Worm (Caenorhabditis elegans) whole organism, L4 larva: ENCODE measurements around the gene F20B6.10.

Experiments used
- F37D6.2 ChIP-seq: sonication (generic microtip); optimal IDR thresholded peaks from 2 replicates; lab custom pipeline; 2016; ENCODE audit warnings: mild to moderate bottlenecking, missing genetic modification characterization, missing compliant biosample characterization
- F49E8.2 ChIP-seq: sonication (generic microtip); optimal IDR thresholded peaks from 2 replicates; lab custom pipeline; 2016; ENCODE audit warnings: missing compliant biosample characterization, mild to moderate bottlenecking, missing genetic modification characterization, borderline replicate concordance
- R02D3.7 ChIP-seq: fragments of 150-350 bp; sonication (generic microtip); optimal IDR thresholded peaks from 3 replicates; lab custom pipeline; 2014; ENCODE audit warnings: missing biosample characterization, missing genetic modification characterization
- T26A8.4 ChIP-seq: fragments of 200-800 bp; sonication (Bioruptor generic); IDR thresholded peaks from 2 replicates; pipeline ENCODE4 v1.3.6; 2022; ENCODE audit warnings: missing genetic modification characterization, missing compliant biosample characterization
- Y105C5A.15 ChIP-seq: fragments of 200-800 bp; sonication (Bioruptor generic); IDR thresholded peaks from 2 replicates; pipeline ENCODE4 v1.3.6; 2022; ENCODE audit warnings: missing genetic modification characterization, missing compliant biosample characterization
- Y48G9A.11 ChIP-seq: fragments of 200-800 bp; sonication (Bioruptor generic); IDR thresholded peaks from 2 replicates; pipeline ENCODE4 v1.3.6; 2022; ENCODE audit warnings: missing genetic modification reagents, missing genetic modification characterization, missing compliant biosample characterization
- Y5F2A.4 ChIP-seq: fragments of 200-800 bp; sonication (Bioruptor generic); optimal IDR thresholded peaks from 2 replicates; lab custom pipeline; 2018; ENCODE audit warnings: mild to moderate bottlenecking, missing genetic modification characterization, missing compliant biosample characterization
- ZK337.2 ChIP-seq: fragments of 200-800 bp; sonication (Bioruptor generic); IDR thresholded peaks from 2 replicates; pipeline ENCODE4 v1.3.6; 2022; ENCODE audit warnings: missing genetic modification reagents, missing genetic modification characterization, missing compliant biosample characterization
- aha-1 ChIP-seq: fragments of 150-350 bp; peaks from one replicate; lab custom pipeline; 2014; ENCODE audit warnings: missing biosample characterization, missing genetic modification characterization
- aly-2 ChIP-seq: sonication (generic microtip); optimal IDR thresholded peaks from 2 replicates; lab custom pipeline; 2018; ENCODE audit warnings: missing biosample characterization, missing genetic modification characterization
- ama-1 ChIP-seq: fragments of 150-350 bp; optimal IDR thresholded peaks from 2 replicates; lab custom pipeline; 2014; ENCODE audit warnings: inconsistent platforms, mixed read lengths
- attf-4 ChIP-seq: sonication (generic microtip); optimal IDR thresholded peaks from 3 replicates; lab custom pipeline; 2017; ENCODE audit warnings: missing biosample characterization, missing genetic modification characterization
- ceh-28 ChIP-seq: fragments of 150-350 bp; optimal IDR thresholded peaks from 2 replicates; lab custom pipeline; 2014; ENCODE audit warnings: missing biosample characterization, missing genetic modification reagents, missing genetic modification characterization
- ceh-44 ChIP-seq: fragments of 200-800 bp; sonication (Bioruptor generic); IDR thresholded peaks from 2 replicates; pipeline ENCODE4 v1.3.6; 2022; ENCODE audit warnings: missing genetic modification reagents, missing genetic modification characterization, missing compliant biosample characterization
- daf-16 ChIP-seq, 3 experiments: sonication (generic microtip); optimal IDR thresholded peaks; 2 replicates each; lab custom pipeline; 2016 to 2017; ENCODE audit warnings: missing genetic modification characterization in 3 of 3, missing genetic modification reagents in 3 of 3, mild to moderate bottlenecking in 2 of 3, missing compliant biosample characterization in 2 of 3, missing biosample characterization in 1 of 3, moderate library complexity in 1 of 3
- dmd-6 ChIP-seq: fragments of 200-800 bp; sonication (Bioruptor generic); IDR thresholded peaks from 2 replicates; pipeline ENCODE4 v1.3.6; 2022; ENCODE audit warnings: missing genetic modification reagents, missing genetic modification characterization, missing compliant biosample characterization
- dmd-8 ChIP-seq: fragments of 200-800 bp; sonication (Bioruptor generic); IDR thresholded peaks from 2 replicates; pipeline ENCODE4 v1.3.6; 2022; ENCODE audit warnings: missing genetic modification characterization, missing compliant biosample characterization
- dpl-1 ChIP-seq: fragments of 150-350 bp; optimal IDR thresholded peaks from 2 replicates; lab custom pipeline; 2014; ENCODE audit warnings: missing biosample characterization, missing genetic modification reagents, missing genetic modification characterization
- fkh-10 ChIP-seq: fragments of 150-350 bp; optimal IDR thresholded peaks from 2 replicates; lab custom pipeline; 2014; ENCODE audit warnings: missing biosample characterization, missing genetic modification reagents, missing genetic modification characterization
- hif-1 ChIP-seq, 2 experiments: sonication (generic microtip); optimal IDR thresholded peaks; 2 replicates each; lab custom pipeline; 2016 to 2017; ENCODE audit warnings: missing compliant biosample characterization in 2 of 2, missing genetic modification characterization in 2 of 2, missing genetic modification reagents in 2 of 2, missing genotype in 2 of 2, mild to moderate bottlenecking in 1 of 2
- hlh-11 ChIP-seq: fragments of 200-800 bp; sonication (Bioruptor generic); optimal IDR thresholded peaks from 2 replicates; lab custom pipeline; 2018; ENCODE audit warnings: mild to moderate bottlenecking, missing genetic modification characterization, missing compliant biosample characterization
- hmg-1.1 ChIP-seq: fragments of 200-800 bp; sonication (Bioruptor generic); IDR thresholded peaks from 2 replicates; pipeline ENCODE4 v1.3.6; 2022; ENCODE audit warnings: missing genetic modification reagents, missing genetic modification characterization, missing compliant biosample characterization
- lin-13 ChIP-seq: fragments of 150-350 bp; optimal IDR thresholded peaks from 2 replicates; lab custom pipeline; 2014; ENCODE audit warnings: missing biosample characterization, missing genetic modification reagents, missing genetic modification characterization
- lin-39 ChIP-seq: fragments of 150-350 bp; optimal IDR thresholded peaks from 2 replicates; lab custom pipeline; 2014; ENCODE audit warnings: missing biosample characterization, missing genetic modification reagents, missing genetic modification characterization
- madf-9 ChIP-seq: fragments of 200-800 bp; sonication (Bioruptor generic); conservative IDR thresholded peaks from 2 replicates; pipeline ENCODE4 v1.3.6; 2022; ENCODE audit warnings: missing genetic modification reagents, missing genetic modification characterization, missing compliant biosample characterization
- mdl-1 ChIP-seq, 2 experiments: fragments of 150-350 bp in 1 of 2; sonication (generic microtip) in 1 of 2; optimal IDR thresholded peaks; 2 replicates each; lab custom pipeline; 2014 to 2017; ENCODE audit warnings: missing biosample characterization in 2 of 2, missing genetic modification characterization in 2 of 2
- mep-1 ChIP-seq: fragments of 150-350 bp; sonication (generic microtip); optimal IDR thresholded peaks from 3 replicates; lab custom pipeline; 2014; ENCODE audit warnings: missing biosample characterization, missing genetic modification characterization
- mes-2 ChIP-seq: sonication (generic microtip); optimal IDR thresholded peaks from 2 replicates; lab custom pipeline; 2016; ENCODE audit warnings: missing genotype, mild to moderate bottlenecking, missing genetic modification characterization, missing compliant biosample characterization; ENCODE audit not compliant: poor library complexity, severe bottlenecking
- mxl-3 ChIP-seq: fragments of 200-800 bp; sonication (Bioruptor generic); optimal IDR thresholded peaks from 2 replicates; lab custom pipeline; 2018; ENCODE audit warnings: mild to moderate bottlenecking, missing genetic modification characterization, missing compliant biosample characterization
- nhr-237 ChIP-seq: sonication (generic microtip); optimal IDR thresholded peaks from 2 replicates; lab custom pipeline; 2017; ENCODE audit warnings: missing biosample characterization, missing genetic modification characterization
- nhr-25 ChIP-seq: sonication (generic microtip); optimal IDR thresholded peaks from 2 replicates; lab custom pipeline; 2017; ENCODE audit warnings: missing genetic modification characterization, mild to moderate bottlenecking, missing compliant biosample characterization, antibody characterized with exemption, moderate library complexity, borderline replicate concordance; ENCODE audit not compliant: insufficient read depth
- nhr-28 ChIP-seq: fragments of 150-350 bp; optimal IDR thresholded peaks from 2 replicates; lab custom pipeline; 2014; ENCODE audit warnings: missing biosample characterization, missing genetic modification characterization
- nhr-41 ChIP-seq: fragments of 200-800 bp; sonication (Bioruptor generic); IDR thresholded peaks from 2 replicates; pipeline ENCODE4 v1.3.6; 2022; ENCODE audit warnings: missing genetic modification reagents, missing genetic modification characterization, missing compliant biosample characterization
- nhr-48 ChIP-seq: sonication (generic microtip); optimal IDR thresholded peaks from 2 replicates; lab custom pipeline; 2016; ENCODE audit warnings: mild to moderate bottlenecking, missing genetic modification characterization, missing compliant biosample characterization
- pha-4 ChIP-seq, 2 experiments: fragments of 150-350 bp in 1 of 2; fragments of 200-800 bp in 1 of 2; sonication (Bioruptor generic) in 1 of 2; IDR thresholded peaks in 1 of 2; optimal IDR thresholded peaks in 1 of 2; 2 replicates each; pipeline versions ENCODE4 v1.3.6 to Lab custom; 2014 to 2022; ENCODE audit warnings: missing genetic modification characterization in 2 of 2, missing genetic modification reagents in 2 of 2, missing biosample characterization in 1 of 2, missing compliant biosample characterization in 1 of 2
- php-3 ChIP-seq: fragments of 200-800 bp; sonication (Bioruptor generic); IDR thresholded peaks from 2 replicates; pipeline ENCODE4 v1.3.6; 2022; ENCODE audit warnings: missing genetic modification reagents, missing genetic modification characterization, missing compliant biosample characterization
- rbr-2 ChIP-seq: sonication (generic microtip); optimal IDR thresholded peaks from 2 replicates; lab custom pipeline; 2016; ENCODE audit warnings: missing genotype, missing genetic modification characterization, missing compliant biosample characterization
- saeg-2 ChIP-seq: fragments of 200-800 bp; sonication (Bioruptor generic); IDR thresholded peaks from 2 replicates; pipeline ENCODE4 v1.3.6; 2022; ENCODE audit warnings: missing genetic modification reagents, missing genetic modification characterization, missing compliant biosample characterization
- set-16 ChIP-seq: fragments of 200-800 bp; sonication (Bioruptor generic); IDR thresholded peaks from 2 replicates; pipeline ENCODE4 v1.3.6; 2022; ENCODE audit warnings: missing genetic modification reagents, missing genetic modification characterization, missing compliant biosample characterization
- skn-1 ChIP-seq: fragments of 150-350 bp; optimal IDR thresholded peaks from 2 replicates; lab custom pipeline; 2014; ENCODE audit warnings: missing biosample characterization, missing genetic modification characterization
- snpc-1.2 ChIP-seq: fragments of 200-800 bp; sonication (Bioruptor generic); IDR thresholded peaks from 2 replicates; pipeline ENCODE4 v1.3.6; 2022; ENCODE audit warnings: missing genetic modification reagents, missing genetic modification characterization, missing compliant biosample characterization
- tra-1 ChIP-seq: fragments of 200-800 bp; sonication (Bioruptor generic); IDR thresholded peaks from 2 replicates; pipeline ENCODE4 v1.3.6; 2022; ENCODE audit warnings: missing genetic modification reagents, missing genetic modification characterization, missing compliant biosample characterization
- unc-130 ChIP-seq: sonication (generic microtip); optimal IDR thresholded peaks from 2 replicates; lab custom pipeline; 2016; ENCODE audit warnings: missing genetic modification reagents, missing genetic modification characterization, missing compliant biosample characterization
- unc-62 ChIP-seq, 3 experiments: fragments of 150-350 bp in 1 of 3; sonication (generic microtip); optimal IDR thresholded peaks in 2 of 3; peaks in 1 of 3; 1 replicate in 1 of 3; 2 replicates in 2 of 3; lab custom pipeline; 2014 to 2017; ENCODE audit warnings: missing biosample characterization in 3 of 3, missing genetic modification characterization in 3 of 3, missing genetic modification reagents in 3 of 3, missing genotype in 1 of 3
- zag-1 ChIP-seq: fragments of 150-350 bp; optimal IDR thresholded peaks from 2 replicates; lab custom pipeline; 2014; ENCODE audit warnings: missing biosample characterization, missing genetic modification characterization
- zfp-2 ChIP-seq: sonication (generic microtip); optimal IDR thresholded peaks from 2 replicates; lab custom pipeline; 2016; ENCODE audit warnings: mild to moderate bottlenecking, missing genetic modification characterization, missing compliant biosample characterization
- zfp-3 ChIP-seq: fragments of 200-800 bp; sonication (Bioruptor generic); conservative IDR thresholded peaks from 2 replicates; pipeline ENCODE4 v1.3.6; 2022; ENCODE audit warnings: missing genetic modification reagents, missing genetic modification characterization, missing compliant biosample characterization
- zip-11 ChIP-seq: fragments of 200-800 bp; sonication (Bioruptor generic); IDR thresholded peaks from 2 replicates; pipeline ENCODE4 v1.3.6; 2022; ENCODE audit warnings: missing genetic modification characterization, missing compliant biosample characterization
- zip-2 ChIP-seq: fragments of 150-350 bp; optimal IDR thresholded peaks from 2 replicates; lab custom pipeline; 2014; ENCODE audit warnings: missing biosample characterization, missing genetic modification characterization

Gene F20B6.10

ce11 chrX:4265283-4265907 lies 48.4 kb upstream of the F20B6.10 start, which contains the start of gene coel-1:
TSS of gene coel-1 (plus strand) at chrX:4265663.
- TF ChIP-seq Y5F2A.4 (GFP tag; lab: Kevin White, UChicago) (no peak), skn-1 (no peak), nhr-25 (tag; lab: Kevin White, UChicago) (no peak), fkh-10 (GFP tag; lab: Kevin White, UChicago) (peak; percentile 0), hmg-1.1 (GFP tag; lab: Robert Waterston, UW) (peak; percentile 72), dpl-1 (GFP tag; lab: Kevin White, UChicago) (no peak), hif-1 (tag; optimal IDR thresholded peaks at IDR 0.05; lab: Kevin White, UChicago) (peak in 1 of 2 experiments; percentile 4), F37D6.2 (tag; lab: Kevin White, UChicago) (peak; percentile 5), attf-4 (tag; lab: Kevin White, UChicago) (no peak), snpc-1.2 (no peak), dmd-6 (GFP tag; lab: Robert Waterston, UW) (0 out of 2 replicates have a peak, but pooled peaks have one; percentile 17), ZK337.2 (GFP tag; lab: Robert Waterston, UW) (no peak), Y48G9A.11 (GFP tag; lab: Robert Waterston, UW) (no peak), ama-1 (no peak), nhr-41 (GFP tag; lab: Robert Waterston, UW) (no peak), zip-2 (tag; lab: Kevin White, UChicago) (no peak), mes-2 (peak; percentile 53), mdl-1 (tag; optimal IDR thresholded peaks at IDR 0.05; lab: Kevin White, UChicago) (peak; percentile 45 to 65), pha-4 (GFP tag; IDR thresholded peaks at IDR 0.05; lab: Robert Waterston, UW) (peak; percentile 32; the same call in 1 of the 2 replicates), pha-4 (tag; optimal IDR thresholded peaks at IDR 0.05; lab: Kevin White, UChicago) (no peak), rbr-2 (tag; lab: Kevin White, UChicago) (peak; percentile 59), aha-1 (peak; percentile 55), Y105C5A.15 (no peak), lin-39 (tag; lab: Kevin White, UChicago) (no peak), dmd-8 (GFP tag; lab: Robert Waterston, UW) (no peak), daf-16 (GFP tag; optimal IDR thresholded peaks at IDR 0.05; lab: Kevin White, UChicago) (no peak), daf-16 (tag; optimal IDR thresholded peaks at IDR 0.05; lab: Kevin White, UChicago) (peak; percentile 37), aly-2 (tag; lab: Kevin White, UChicago) (no peak), unc-62 (GFP tag; optimal IDR thresholded peaks at IDR 0.05 in 1 of 2; lab: Kevin White, UChicago) (peak in 1 of 2 experiments; percentile 99), unc-62 (tag; optimal IDR thresholded peaks at IDR 0.05; lab: Kevin White, UChicago) (no peak), tra-1 (no peak), set-16 (GFP tag; lab: Robert Waterston, UW) (peak; percentile 78), R02D3.7 (no peak), saeg-2 (no peak), ceh-28 (no peak), T26A8.4 (peak; percentile 67), mep-1 (tag; lab: Kevin White, UChicago) (peak; percentile 68), lin-13 (GFP tag; lab: Kevin White, UChicago) (peak; percentile 2), zag-1 (tag; lab: Kevin White, UChicago) (no peak), F49E8.2 (tag; lab: Kevin White, UChicago) (no peak), madf-9 (peak; percentile 18; the same call in 1 of the 2 replicates), zfp-3 (GFP tag; lab: Robert Waterston, UW) (no peak), php-3 (no peak), zfp-2 (tag; lab: Kevin White, UChicago) (no peak), nhr-28 (peak; percentile 14), mxl-3 (GFP tag; lab: Kevin White, UChicago) (peak; percentile 73), hlh-11 (peak; percentile 88), zip-11 (GFP tag; lab: Robert Waterston, UW) (no peak), nhr-237 (tag; lab: Kevin White, UChicago) (no peak), unc-130 (GFP tag; lab: Kevin White, UChicago) (no peak), nhr-48 (tag; lab: Kevin White, UChicago) (peak; percentile 27), ceh-44 (GFP tag; lab: Robert Waterston, UW) (no peak)
